Fruit fly (Drosophila melanogaster) whole organism: ENCODE measurements around the gene Gld2.

Experiments
- CG8478 ChIP-seq: fragments of >200 bp; optimal IDR thresholded peaks from 2 replicates; lab custom pipeline; 2018; ENCODE audit warnings: inconsistent platforms
- pan ChIP-seq: fragments of >200 bp; optimal IDR thresholded peaks from 2 replicates; lab custom pipeline; 2017
- psq ChIP-seq: fragments of >200 bp; optimal IDR thresholded peaks from 2 replicates; lab custom pipeline; 2017

- TF ChIP-seq psq (lab: Kevin White, UChicago) (no peak), pan (lab: Kevin White, UChicago) (no peak), CG8478 (lab: Kevin White, UChicago) (no peak)
Observed at dm6 chr3R:22211524-22211923, at the start of gene Gld2.
